Fruit fly (Drosophila melanogaster): Measurements from ENCODE around the gene mys.
A peak's percentile ranks its signal among the peaks of the same experiment; 100 is the strongest.

The mys gene

DNA sequence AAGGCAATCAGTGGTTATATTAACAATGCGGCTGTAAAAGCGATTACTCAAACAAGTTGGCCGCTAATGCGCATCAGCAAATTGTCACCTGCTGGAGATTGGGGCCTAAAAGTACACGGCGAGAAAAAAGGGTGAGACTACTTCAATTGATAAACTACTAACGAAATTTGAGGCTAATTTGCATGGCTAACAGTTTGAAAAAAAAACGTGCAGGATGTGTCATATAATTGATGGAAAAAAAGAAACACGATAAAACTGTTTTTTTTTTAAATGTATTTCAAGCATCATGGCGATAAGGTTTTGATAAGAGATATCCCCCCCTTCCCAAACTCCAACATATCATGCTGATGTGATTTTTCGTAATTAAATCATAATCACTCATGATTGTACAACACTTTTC is 51.3 kb downstream of the mys start (continued):
- no peak for TF ChIP-seq lov (optimal IDR thresholded peaks at IDR 0.05)
- TF ChIP-seq lov (GFP tag; IDR thresholded peaks at IDR 0.05): no peak
- TF ChIP-seq hkb (optimal IDR thresholded peaks at IDR 0.05): no peak
- peak; percentile 39; the same call in 1 of the 2 replicates for TF ChIP-seq hkb (GFP tag; IDR thresholded peaks at IDR 0.05)
- TF ChIP-seq CG11085 (GFP tag; IDR thresholded peaks at IDR 0.05): no peak
- no peak for TF ChIP-seq CG30431 (GFP tag; optimal IDR thresholded peaks at IDR 0.05)
- TF ChIP-seq CG4404 (GFP tag; IDR thresholded peaks at IDR 0.05): no peak
- no peak for TF ChIP-seq CG18011 (GFP tag; optimal IDR thresholded peaks at IDR 0.05)
- TF ChIP-seq CG13424 (tag; optimal IDR thresholded peaks at IDR 0.05): no peak
- peak; percentile 4 for TF ChIP-seq nmo (GFP tag; optimal IDR thresholded peaks at IDR 0.05)
- TF ChIP-seq Gug (GFP tag; IDR thresholded peaks at IDR 0.05): no peak
- TF ChIP-seq CG10462 (GFP tag; optimal IDR thresholded peaks at IDR 0.05): no peak
- TF ChIP-seq yki (optimal IDR thresholded peaks at IDR 0.05): no peak
- TF ChIP-seq cg (GFP tag; optimal IDR thresholded peaks at IDR 0.05): no peak
- no peak for TF ChIP-seq CG8478 (optimal IDR thresholded peaks at IDR 0.05)
- peak; percentile 51 for TF ChIP-seq lilli (GFP tag; optimal IDR thresholded peaks at IDR 0.05)
- TF ChIP-seq CG9817 (tag; optimal IDR thresholded peaks at IDR 0.05): peak; percentile 19
- TF ChIP-seq CG14710 (tag; optimal IDR thresholded peaks at IDR 0.05): no peak
- TF ChIP-seq pzg (GFP tag; optimal IDR thresholded peaks at IDR 0.05): no peak
- 0 out of 3 replicates have a peak, but pooled peaks have one; percentile 28 for TF ChIP-seq CG11695 (GFP tag; IDR thresholded peaks at IDR 0.05)
- TF ChIP-seq NC2β (GFP tag; optimal IDR thresholded peaks at IDR 0.05): no peak
- no peak for TF ChIP-seq ato (GFP tag; IDR thresholded peaks at IDR 0.05; ENCODE audit: partially characterized antibody)
- no peak for TF ChIP-seq zfh1 (GFP tag; IDR thresholded peaks at IDR 0.05)
- no peak for TF ChIP-seq zen (tag; optimal IDR thresholded peaks at IDR 0.05)
- TF ChIP-seq lola (GFP tag; optimal IDR thresholded peaks at IDR 0.05): no peak
- no peak for TF ChIP-seq CG6254 (GFP tag; optimal IDR thresholded peaks at IDR 0.05)
- no peak for TF ChIP-seq dati (GFP tag; IDR thresholded peaks at IDR 0.05)
- no peak for TF ChIP-seq wor (GFP tag; IDR thresholded peaks at IDR 0.05)
- TF ChIP-seq grn (GFP tag; optimal IDR thresholded peaks at IDR 0.05): no peak
- no peak for TF ChIP-seq otp (GFP tag; IDR thresholded peaks at IDR 0.05)
- no peak for TF ChIP-seq insv (GFP tag; optimal IDR thresholded peaks at IDR 0.05)
- TF ChIP-seq Fer3 (tag; optimal IDR thresholded peaks at IDR 0.05): peak; percentile 27
- no peak for TF ChIP-seq Nf-YA (GFP tag; IDR thresholded peaks at IDR 0.05)
- 0 out of 3 replicates have a peak, but pooled peaks have one; percentile 13 for TF ChIP-seq C15 (GFP tag; IDR thresholded peaks at IDR 0.05)
- peak; percentile 66 for TF ChIP-seq row (GFP tag; IDR thresholded peaks at IDR 0.05)
- no peak for TF ChIP-seq Mad (GFP tag; optimal IDR thresholded peaks at IDR 0.05)
- TF ChIP-seq CG1529 (GFP tag; optimal IDR thresholded peaks at IDR 0.05): no peak
- peak; percentile 8 for TF ChIP-seq slou (GFP tag; optimal IDR thresholded peaks at IDR 0.05)
- peak; percentile 62; the same call in 2 of the 3 replicates for TF ChIP-seq Dbx (GFP tag; IDR thresholded peaks at IDR 0.05)
- TF ChIP-seq salm (tag; optimal IDR thresholded peaks at IDR 0.05): no peak
- peak; percentile 8 for TF ChIP-seq Side (GFP tag; optimal IDR thresholded peaks at IDR 0.05)
- TF ChIP-seq unc-4 (GFP tag; IDR thresholded peaks at IDR 0.05; ENCODE audit: partially characterized antibody): no peak
- TF ChIP-seq CG30020 (tag; optimal IDR thresholded peaks at IDR 0.05): no peak
- TF ChIP-seq ase (GFP tag; IDR thresholded peaks at IDR 0.05): no peak
- TF ChIP-seq Nf-YB (GFP tag; optimal IDR thresholded peaks at IDR 0.05): no peak
- TF ChIP-seq kah (GFP tag; optimal IDR thresholded peaks at IDR 0.05): no peak
- no peak for TF ChIP-seq stwl (tag; optimal IDR thresholded peaks at IDR 0.05)
- TF ChIP-seq Atf6 (GFP tag; IDR thresholded peaks at IDR 0.05): peak; percentile 57; the same call in 1 of the 2 replicates
- peak; percentile 62 for TF ChIP-seq Fer1 (GFP tag; optimal IDR thresholded peaks at IDR 0.05)
- TF ChIP-seq z (GFP tag; IDR thresholded peaks at IDR 0.05): no peak
- no peak for TF ChIP-seq Sin3A (optimal IDR thresholded peaks at IDR 0.05)
- TF ChIP-seq run (tag; optimal IDR thresholded peaks at IDR 0.05): no peak
- TF ChIP-seq CG2129 (GFP tag; IDR thresholded peaks at IDR 0.05; ENCODE audit: partially characterized antibody): no peak
